Fruit fly (Drosophila melanogaster): ENCODE measurements around the gene Ubc6.

- TF ChIP-seq CG8478 (optimal IDR thresholded peaks at IDR 0.05) = no peak
- TF ChIP-seq CTCF (optimal IDR thresholded peaks at IDR 0.05) = no peak
Measured at dm6 chr3R:4960107-4960506, 7.6 kb upstream of the Ubc6 start.
